Worm (Caenorhabditis elegans): ENCODE measurements around the gene C29A12.22.

- TF ChIP-seq skn-1 (tag; optimal IDR thresholded peaks at IDR 0.05), result no peak
- no peak for TF ChIP-seq nhr-25 (tag; optimal IDR thresholded peaks at IDR 0.05)
- TF ChIP-seq R02D3.7 (tag; optimal IDR thresholded peaks at IDR 0.05), result no peak
- TF ChIP-seq lin-39 (tag; optimal IDR thresholded peaks at IDR 0.05), result no peak
- TF ChIP-seq nhr-76 (tag; optimal IDR thresholded peaks at IDR 0.05), result no peak
- no peak for TF ChIP-seq ceh-9 (tag; optimal IDR thresholded peaks at IDR 0.05)
- peak; percentile 26 for TF ChIP-seq pha-4 (tag; optimal IDR thresholded peaks at IDR 0.05)
- no peak for TF ChIP-seq unc-39 (tag; optimal IDR thresholded peaks at IDR 0.05)
- TF ChIP-seq lin-15B (tag; optimal IDR thresholded peaks at IDR 0.05), result no peak
- TF ChIP-seq elt-3 (tag; optimal IDR thresholded peaks at IDR 0.05), result no peak
- no peak for TF ChIP-seq mdl-1 (tag; optimal IDR thresholded peaks at IDR 0.05)
- no peak for TF ChIP-seq ama-1 (optimal IDR thresholded peaks at IDR 0.05)
- no peak for TF ChIP-seq unc-62 (GFP tag; optimal IDR thresholded peaks at IDR 0.05)
- TF ChIP-seq nfya-1 (tag; optimal IDR thresholded peaks at IDR 0.05; ENCODE audit: insufficient read depth), result peak; percentile 1
Measured at ce11 chrV:10855363-10855762, 43.5 kb downstream of the C29A12.22 start.

All from whole organism, L3 larva.